Fruit fly (Drosophila melanogaster): Measurements from ENCODE around the gene Argk2.

Argk2 gene

DNA sequence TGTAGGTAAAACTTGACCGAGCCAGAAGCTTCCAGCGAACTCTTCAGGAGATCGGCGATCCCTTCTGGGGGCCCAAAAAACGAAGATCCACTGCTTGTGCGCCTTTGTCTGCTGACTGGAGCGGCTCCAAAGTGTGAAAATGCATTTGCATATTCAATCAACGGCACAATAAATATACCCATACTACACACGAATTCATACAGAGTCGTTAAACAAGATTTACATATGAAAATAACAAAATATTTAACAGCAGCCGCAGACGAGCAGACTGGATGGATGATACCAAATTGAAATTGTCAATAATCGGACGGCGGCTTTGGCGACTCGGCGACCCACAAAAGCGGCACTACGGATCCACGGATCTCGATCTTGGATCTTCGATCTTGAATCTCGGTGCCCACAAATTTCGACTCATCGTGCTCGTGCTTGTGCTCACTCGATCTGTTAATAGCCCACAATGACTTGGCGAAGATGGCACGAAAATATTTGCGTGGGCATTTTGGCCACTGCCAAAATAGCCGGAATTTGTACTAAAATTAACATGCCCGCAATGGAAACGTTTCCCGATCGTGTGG, 20.0 kb upstream of the Argk2 start:
- no peak for TF ChIP-seq noc (tag; optimal IDR thresholded peaks at IDR 0.05)

DNA sequence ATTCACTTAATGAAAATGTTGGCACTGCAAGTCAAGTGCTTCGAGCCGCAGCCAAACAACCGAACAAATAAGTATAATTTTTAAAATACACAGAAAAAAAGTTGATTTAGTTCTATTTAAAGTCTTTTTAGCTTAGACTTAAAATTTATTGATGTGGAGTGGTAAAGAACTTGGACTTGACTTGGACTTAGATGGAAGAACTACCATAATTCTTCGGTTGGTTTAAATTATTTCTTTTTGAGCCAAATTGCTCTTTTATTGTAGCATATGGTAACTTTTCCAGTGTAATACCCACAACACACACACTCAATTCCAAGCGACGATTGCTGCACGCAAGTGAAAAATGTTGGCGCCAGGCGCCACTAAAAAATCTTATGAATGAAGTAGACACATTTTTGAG, 19.2 kb upstream of the Argk2 start:
- no peak for TF ChIP-seq noc (tag; optimal IDR thresholded peaks at IDR 0.05)

DNA sequence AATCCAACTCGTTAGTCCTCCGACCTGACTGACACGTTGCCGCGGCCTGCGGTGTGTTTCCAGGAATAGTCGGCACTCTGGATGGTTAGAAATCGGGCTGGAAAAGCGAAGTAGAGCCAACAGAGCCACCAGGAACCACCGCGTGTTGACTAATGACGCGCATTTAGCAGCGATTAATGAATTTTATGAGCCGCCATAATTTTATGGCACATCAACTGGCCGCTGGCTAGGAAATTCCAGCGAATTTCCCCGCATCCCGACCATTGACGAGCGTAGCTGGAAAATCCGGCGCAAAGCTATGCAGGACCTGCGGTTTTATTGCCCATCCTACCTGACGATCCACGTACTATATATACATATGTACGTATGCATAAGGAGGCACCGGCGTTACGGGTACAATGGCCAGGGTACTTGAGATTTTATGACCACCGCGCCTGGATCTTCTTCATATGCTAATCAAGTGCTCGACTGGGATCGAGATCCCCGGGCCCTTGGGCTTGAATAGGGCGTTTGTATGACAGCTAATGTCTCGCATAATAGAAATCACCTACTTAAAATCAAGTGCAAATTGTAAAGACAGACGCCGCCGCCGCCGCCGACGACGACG, 18.0 kb upstream of the Argk2 start:
- TF ChIP-seq noc (tag; optimal IDR thresholded peaks at IDR 0.05) = no peak

DNA sequence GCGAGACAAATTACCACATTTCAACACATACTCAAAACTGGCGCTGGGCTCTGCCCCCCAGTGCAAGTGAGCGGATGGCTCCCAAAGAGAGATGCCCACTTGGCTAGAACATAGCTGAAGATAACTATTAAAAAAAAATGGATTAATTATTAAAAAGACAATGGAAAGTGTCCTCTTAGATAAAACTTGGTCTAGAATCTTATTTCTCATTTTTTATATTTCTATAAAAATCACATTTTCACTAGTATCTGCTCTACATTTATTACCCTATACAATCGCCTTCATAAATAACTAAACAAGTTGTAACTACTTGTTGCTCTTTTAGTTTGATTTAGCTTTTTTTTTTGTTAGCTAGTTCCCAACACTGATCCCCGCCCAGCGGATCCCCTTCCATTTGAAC, 14.4 kb upstream of the Argk2 start:
- TF ChIP-seq noc (tag; optimal IDR thresholded peaks at IDR 0.05) = no peak

DNA sequence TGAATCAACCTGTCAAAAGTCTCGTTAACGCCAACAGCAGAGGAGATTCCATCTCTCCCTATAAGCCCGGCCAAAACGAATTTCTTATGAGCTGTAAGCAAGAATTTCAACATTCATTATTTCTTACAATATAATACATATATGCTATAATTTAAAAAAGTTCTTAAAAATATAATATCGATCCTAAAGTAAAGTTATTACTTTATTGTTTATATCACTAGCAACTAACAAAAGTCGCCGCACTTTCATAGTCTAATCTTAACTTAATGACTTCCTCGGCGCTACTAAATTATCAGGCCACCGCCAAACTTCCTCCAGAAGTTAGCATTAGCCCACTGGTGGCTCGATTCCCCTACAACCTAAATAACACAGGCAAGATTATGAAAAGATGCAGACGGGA, 13.7 kb upstream of the Argk2 start:
- TF ChIP-seq noc (tag; optimal IDR thresholded peaks at IDR 0.05) = no peak

DNA sequence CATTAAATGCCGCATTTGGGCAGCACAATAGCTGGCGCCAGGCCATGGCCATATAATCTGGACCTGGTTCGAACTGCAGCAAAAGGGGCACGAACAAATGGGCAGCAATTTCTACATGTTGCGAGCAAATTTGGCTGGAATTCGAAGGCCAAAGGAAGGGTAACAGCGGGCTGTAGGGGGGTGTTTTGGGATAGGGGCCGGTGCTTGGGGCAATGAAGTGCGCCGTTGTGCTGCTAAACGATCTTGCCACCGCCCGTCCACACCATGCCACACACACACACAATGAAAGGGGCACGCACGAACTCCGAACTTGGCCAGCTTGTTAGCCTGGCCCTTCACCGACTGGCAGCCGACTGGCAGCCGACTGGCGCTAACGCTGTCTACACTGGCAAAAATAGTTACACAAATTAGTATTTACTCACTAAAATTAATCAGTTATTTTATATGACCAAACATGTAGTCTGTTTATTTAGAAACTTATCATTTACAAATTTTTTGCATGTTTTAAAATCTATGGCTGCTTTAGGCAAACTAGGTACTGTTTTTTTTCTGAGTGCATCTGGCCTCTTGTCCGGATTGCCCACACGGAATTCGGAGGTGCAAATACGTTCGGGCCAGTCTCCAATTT, 13.1 kb upstream of the Argk2 start:
- no peak for TF ChIP-seq noc (tag; optimal IDR thresholded peaks at IDR 0.05)

DNA sequence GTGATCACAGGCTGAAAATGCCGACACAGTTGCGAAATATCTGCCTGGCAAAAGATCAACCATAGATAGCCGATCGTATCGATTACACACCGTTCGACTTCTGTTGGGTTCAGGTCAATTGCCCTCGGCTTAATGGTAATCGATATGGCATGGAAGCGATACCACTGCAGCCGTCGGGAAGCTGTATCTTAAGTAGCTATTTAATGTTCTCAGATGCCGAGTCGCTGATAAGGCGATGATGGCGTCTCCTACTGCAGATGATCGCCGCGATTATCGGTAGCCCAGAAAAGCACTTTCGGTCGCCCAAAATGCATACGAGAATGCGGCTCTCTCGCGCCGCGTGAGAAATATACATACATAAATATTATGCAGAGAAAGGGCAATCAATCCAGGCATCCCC, 9.6 kb upstream of the Argk2 start:
- TF ChIP-seq noc (tag; optimal IDR thresholded peaks at IDR 0.05) = no peak

DNA sequence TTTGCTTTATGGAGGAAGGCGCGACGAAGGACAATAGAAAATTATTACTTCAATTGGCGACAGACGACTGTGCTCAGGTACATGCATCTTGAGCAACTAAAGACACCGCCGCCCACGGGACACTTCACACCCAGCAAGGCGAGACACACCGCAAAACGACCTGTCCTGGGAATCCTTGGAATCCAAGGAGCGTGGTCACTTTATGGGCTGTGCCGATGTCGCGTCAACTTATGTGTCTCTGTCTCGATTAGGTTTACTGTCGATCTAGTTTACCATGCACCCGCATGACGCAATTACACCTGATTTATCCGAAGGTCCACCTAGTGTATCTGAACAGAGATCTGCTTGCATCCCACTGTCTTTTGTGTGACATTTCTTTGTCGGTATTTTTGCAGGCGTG, 8.1 kb upstream of the Argk2 start:
- TF ChIP-seq noc (tag; optimal IDR thresholded peaks at IDR 0.05) = no peak

DNA sequence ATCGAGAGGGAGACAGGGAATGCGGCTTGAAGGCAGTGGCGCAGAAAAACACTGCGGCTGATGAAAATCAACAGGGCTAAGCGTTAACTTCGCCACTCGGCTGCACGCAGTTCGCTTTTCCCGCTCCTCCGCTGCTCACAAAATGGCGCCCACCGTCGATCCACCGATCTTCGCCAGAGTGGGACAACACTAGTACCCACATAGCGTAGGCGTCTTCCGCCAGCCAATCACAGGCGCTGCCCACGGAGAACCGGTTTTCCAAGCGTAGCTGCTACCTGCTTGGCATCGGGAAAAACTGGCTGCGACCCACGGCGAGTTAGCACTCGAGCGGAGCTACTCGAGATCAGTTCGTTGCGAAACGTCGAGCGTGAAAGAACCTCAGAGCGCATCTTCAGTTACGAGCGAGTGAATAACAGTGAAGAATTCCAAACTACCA, 6.2 kb upstream of the Argk2 start, which contains the start of gene Doc1:
Gene Doc1 (plus strand): TSS at position 334 of the 436 bp plus-strand sequence.
- TF ChIP-seq noc (tag; optimal IDR thresholded peaks at IDR 0.05) = no peak

DNA sequence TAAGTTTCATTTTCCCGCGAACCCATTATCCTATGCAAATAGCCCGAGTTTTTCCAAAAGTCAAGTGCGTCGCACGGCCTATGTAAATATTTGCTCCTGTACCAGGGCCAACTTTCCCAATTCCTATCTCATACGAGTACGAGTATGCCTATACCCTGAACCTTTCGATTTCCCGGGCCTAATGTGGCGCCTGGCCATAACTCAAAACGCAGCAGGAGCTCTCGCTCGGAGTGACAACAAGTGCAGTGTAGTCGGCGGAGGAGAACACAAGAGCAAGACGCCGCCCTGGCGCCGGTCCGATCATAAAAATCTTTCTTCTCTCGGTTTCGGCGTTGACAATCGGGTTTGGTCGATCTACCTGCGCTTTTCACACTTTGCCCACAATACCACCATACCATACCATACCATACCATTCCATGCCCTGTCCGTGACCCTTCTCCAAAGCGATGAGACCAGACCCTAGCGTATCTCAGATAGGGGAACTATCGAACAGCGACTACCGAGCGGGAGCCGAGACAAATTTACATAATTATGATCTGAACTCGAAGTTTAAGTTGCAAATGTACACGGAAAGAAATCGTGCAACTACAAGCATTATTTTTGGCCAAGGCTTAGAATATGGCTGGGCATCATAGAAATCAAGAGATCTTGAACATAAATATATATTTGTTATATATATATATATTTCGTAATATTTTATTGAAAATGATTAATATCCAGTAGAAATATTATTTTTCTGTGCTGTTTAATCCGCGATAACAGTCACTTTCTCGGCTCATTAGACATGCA, 4.8 kb upstream of the Argk2 start:
- no peak for TF ChIP-seq noc (tag; optimal IDR thresholded peaks at IDR 0.05)

DNA sequence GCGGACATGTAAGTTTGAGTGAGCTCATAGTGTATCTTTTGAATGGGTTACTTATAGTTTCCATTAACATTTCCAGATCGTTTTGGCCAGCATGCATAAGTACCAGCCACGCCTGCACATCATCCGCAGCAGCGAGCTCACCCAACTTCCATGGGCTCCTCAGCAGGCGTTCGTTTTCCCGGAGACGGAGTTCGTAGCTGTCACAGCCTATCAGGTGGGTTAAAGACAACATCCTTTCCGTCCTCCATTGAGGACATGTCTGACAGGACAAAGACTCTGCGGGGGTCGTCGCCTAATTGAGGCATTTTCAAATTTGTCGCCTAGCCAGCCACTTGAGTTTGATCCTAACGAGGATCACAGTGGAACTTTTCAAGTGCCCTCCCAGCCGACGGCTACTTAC, 3.6 kb upstream of the Argk2 start:
- no peak for TF ChIP-seq noc (tag; optimal IDR thresholded peaks at IDR 0.05)

DNA sequence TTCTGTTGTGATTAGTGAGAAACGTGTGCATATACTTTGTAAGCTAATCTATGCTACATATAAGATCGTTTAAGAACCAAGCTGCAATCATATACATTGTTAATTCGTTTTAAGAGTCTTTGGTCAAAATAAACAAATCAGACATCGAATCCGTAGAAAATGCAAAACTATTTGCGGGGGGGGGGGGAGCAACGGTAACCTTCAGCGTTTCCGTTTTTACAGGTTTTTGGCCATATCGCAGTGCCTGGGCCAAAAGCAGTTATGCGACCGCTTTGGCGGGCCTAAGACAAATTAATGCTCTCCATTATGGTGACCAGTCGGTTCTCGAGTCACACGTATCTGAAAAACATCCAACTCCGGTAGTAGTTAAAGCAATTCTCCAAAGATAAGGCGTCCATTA, 2.3 kb upstream of the Argk2 start:
- no peak for TF ChIP-seq noc (tag; optimal IDR thresholded peaks at IDR 0.05)

DNA sequence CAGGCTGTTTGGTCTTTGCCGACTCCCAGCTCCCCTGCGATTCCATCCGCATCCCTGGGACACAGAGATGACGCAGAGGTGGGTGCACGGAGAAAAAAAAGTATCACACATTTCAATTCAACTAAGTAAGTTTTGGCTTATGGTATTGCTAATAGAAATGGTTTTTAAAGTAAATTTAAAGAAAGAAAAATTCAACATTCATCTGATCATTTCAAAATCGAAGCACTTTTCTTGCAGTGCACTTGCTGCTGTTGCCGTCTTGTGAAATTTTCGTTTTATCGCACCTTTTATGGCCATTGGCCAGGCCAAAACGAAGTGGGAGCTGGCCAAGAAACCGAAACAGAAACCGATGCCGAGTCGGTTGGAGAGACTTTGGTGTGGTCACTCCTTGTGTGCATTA, 1.9 kb upstream of the Argk2 start:
- peak; percentile 11 for TF ChIP-seq noc (tag; optimal IDR thresholded peaks at IDR 0.05)

DNA sequence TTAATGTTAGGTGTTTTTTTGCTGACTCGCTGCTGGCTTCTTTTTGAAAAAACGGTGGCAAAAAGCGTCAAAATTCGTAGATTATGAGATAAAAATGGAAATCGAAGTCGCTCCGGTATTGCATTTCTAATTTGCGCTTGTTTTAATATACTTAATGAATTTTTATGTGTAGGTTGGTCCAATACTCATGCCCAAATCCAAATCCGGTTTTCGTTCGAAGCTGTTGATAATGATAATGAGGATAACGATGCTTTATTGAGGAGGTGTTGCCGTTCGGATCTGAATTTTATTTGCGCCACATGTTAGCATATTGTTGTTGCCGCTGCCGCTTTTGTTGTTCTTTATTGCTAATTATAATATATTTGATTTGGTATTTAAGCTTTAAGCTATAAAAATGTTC, 965 bp upstream of the Argk2 start:
- peak; percentile 46 for TF ChIP-seq noc (tag; optimal IDR thresholded peaks at IDR 0.05)

DNA sequence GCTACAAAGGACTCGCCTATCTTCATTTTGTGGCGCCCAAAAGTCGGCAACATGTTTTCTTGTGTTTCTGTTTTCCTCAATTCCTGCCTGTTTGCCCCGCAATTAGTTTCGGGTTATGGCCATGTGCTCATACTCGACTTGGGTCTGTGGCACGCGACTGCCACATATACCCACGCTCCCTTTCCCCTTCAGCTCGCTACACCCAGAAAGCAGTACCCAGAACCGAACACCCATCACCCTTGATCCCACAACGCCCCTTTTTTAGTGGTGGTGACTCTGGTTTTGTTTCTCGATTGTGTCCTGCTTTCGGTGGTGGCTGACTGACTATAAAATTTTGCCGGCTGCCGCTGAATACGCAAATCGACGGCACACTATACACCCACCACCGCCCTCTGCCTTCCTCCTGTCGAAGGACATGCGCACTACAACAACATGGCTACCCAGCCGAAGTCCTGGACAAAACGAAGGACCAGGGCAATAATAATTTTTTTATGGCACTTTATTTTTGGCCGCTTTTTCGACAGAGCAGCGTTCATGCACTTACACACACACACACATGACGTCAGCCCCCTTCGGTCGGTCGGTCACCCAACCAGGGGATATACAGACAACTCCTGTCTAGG, 3.3 kb downstream of the Argk2 start:
- TF ChIP-seq noc (tag; optimal IDR thresholded peaks at IDR 0.05) = no peak

DNA sequence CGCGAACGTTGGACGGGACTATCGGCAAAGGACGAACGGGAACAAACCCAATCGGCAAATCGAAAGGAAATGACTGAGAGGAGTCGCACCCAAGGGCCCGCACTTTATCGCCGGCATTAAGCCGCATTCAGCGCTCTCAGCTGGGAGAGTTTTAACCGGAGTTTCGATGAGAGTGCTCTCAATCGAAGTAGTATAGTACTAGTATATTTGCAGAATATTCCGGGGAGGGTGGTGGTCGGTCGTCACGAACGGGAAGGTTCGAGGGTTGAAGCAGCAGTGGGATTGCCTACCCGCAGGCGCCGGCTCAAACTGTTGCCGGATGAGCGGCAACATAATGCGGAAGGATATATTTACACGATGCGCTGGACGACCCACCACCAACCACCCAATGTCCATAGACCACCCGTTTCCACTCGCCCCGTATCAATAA, 4.6 kb downstream of the Argk2 start:
- no peak for TF ChIP-seq noc (tag; optimal IDR thresholded peaks at IDR 0.05)
